Worm (Caenorhabditis elegans) whole organism, mixed stage, embryonic: ENCODE results near the gene idpc-2.

Experiments
- elt-1 ChIP-seq: sonication (generic microtip); optimal IDR thresholded peaks from 2 replicates; lab custom pipeline; 2017; ENCODE audit warnings: missing genetic modification characterization, mild to moderate bottlenecking, missing compliant biosample characterization, antibody characterized with exemption, moderate library complexity, borderline replicate concordance; ENCODE audit not compliant: insufficient read depth
- elt-3 ChIP-seq: fragments of 150-350 bp; optimal IDR thresholded peaks from 2 replicates; lab custom pipeline; 2014; ENCODE audit warnings: missing biosample characterization, missing genetic modification characterization
- mab-5 ChIP-seq: fragments of 150-350 bp; optimal IDR thresholded peaks from 2 replicates; lab custom pipeline; 2014; ENCODE audit warnings: missing biosample characterization, missing genetic modification characterization
- mep-1 ChIP-seq: fragments of 150-350 bp; optimal IDR thresholded peaks from 2 replicates; lab custom pipeline; 2017; ENCODE audit warnings: missing biosample characterization, missing genetic modification reagents, missing genetic modification characterization, inconsistent platforms
- nhr-12 ChIP-seq: fragments of 150-350 bp; optimal IDR thresholded peaks from 2 replicates; lab custom pipeline; 2014; ENCODE audit warnings: missing biosample characterization, missing genetic modification characterization
- nhr-28 ChIP-seq: fragments of 150-350 bp; optimal IDR thresholded peaks from 2 replicates; lab custom pipeline; 2014; ENCODE audit warnings: missing biosample characterization, missing genetic modification characterization
- pha-4 ChIP-seq: fragments of 150-350 bp; optimal IDR thresholded peaks from 2 replicates; lab custom pipeline; 2018; ENCODE audit warnings: missing biosample characterization, missing genetic modification reagents, missing genetic modification characterization
- sptf-1 ChIP-seq: sonication (generic microtip); optimal IDR thresholded peaks from 2 replicates; lab custom pipeline; 2017; ENCODE audit warnings: mild to moderate bottlenecking, missing genetic modification characterization, moderate library complexity, missing compliant biosample characterization
- ztf-11 ChIP-seq: fragments of 150-350 bp; optimal IDR thresholded peaks from 2 replicates; lab custom pipeline; 2014; ENCODE audit warnings: missing biosample characterization, missing genetic modification characterization

DNA sequence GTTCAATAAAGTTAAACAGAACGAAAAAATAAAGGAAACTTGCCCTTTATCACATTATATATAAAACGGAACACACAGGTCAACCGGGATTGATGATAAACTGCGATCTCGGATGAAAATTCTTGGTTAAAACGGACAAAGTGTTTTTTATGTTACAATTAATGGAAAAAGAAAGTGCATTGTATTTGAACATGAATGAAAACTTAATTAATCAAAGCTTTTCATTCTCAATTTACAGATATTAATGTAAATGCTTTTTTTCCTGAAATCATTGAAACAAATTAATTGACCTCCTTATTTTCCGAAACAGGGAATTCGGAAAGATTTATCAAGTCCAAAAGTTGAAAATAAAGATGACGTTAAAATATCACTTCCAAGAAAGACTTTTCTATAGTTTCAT is 19.7 kb downstream of the idpc-2 start, which contains the start of gene F41E6.8:
- no peak for TF ChIP-seq elt-3 (tag; lab: Kevin White, UChicago)
- TF ChIP-seq mab-5: no peak
- no peak for TF ChIP-seq nhr-28 (tag; lab: Kevin White, UChicago)
- no peak for TF ChIP-seq sptf-1 (tag; lab: Kevin White, UChicago)
- no peak for TF ChIP-seq elt-1 (tag; lab: Kevin White, UChicago)
- no peak for TF ChIP-seq mep-1 (tag; lab: Kevin White, UChicago)
- no peak for TF ChIP-seq nhr-12
- no peak for TF ChIP-seq ztf-11 (tag; lab: Kevin White, UChicago)
- TF ChIP-seq pha-4 (tag; lab: Kevin White, UChicago): no peak
